Worm (Caenorhabditis elegans) whole organism, mixed stage, embryonic: ENCODE results near the gene ZK354.6.

Experiments
- M03D4.4 ChIP-seq: sonication (generic microtip); optimal IDR thresholded peaks from 2 replicates; lab custom pipeline; 2017; ENCODE audit warnings: mild to moderate bottlenecking, missing genetic modification characterization, missing compliant biosample characterization
- bed-3 ChIP-seq: fragments of 200-800 bp; sonication (Bioruptor generic); optimal IDR thresholded peaks from 3 replicates; lab custom pipeline; 2018; ENCODE audit warnings: mild to moderate bottlenecking, missing genetic modification characterization, moderate library complexity, missing compliant biosample characterization
- blmp-1 ChIP-seq: fragments of 150-350 bp; optimal IDR thresholded peaks from 2 replicates; lab custom pipeline; 2014; ENCODE audit warnings: missing biosample characterization, missing genetic modification characterization
- ceh-39 ChIP-seq: fragments of 150-350 bp; optimal IDR thresholded peaks from 2 replicates; lab custom pipeline; 2014; ENCODE audit warnings: missing biosample characterization, missing genetic modification characterization
- ceh-43 ChIP-seq: fragments of 200-800 bp; sonication (Bioruptor generic); optimal IDR thresholded peaks from 2 replicates; lab custom pipeline; 2018; ENCODE audit warnings: mild to moderate bottlenecking, missing genetic modification characterization, moderate library complexity, missing compliant biosample characterization
- ceh-83 ChIP-seq: fragments of 200-800 bp; sonication (Bioruptor generic); optimal IDR thresholded peaks from 2 replicates; lab custom pipeline; 2018; ENCODE audit warnings: mild to moderate bottlenecking, missing genetic modification characterization, missing compliant biosample characterization
- ces-1 ChIP-seq: fragments of 150-350 bp; optimal IDR thresholded peaks from 2 replicates; lab custom pipeline; 2014; ENCODE audit warnings: missing biosample characterization, missing genetic modification reagents, missing genetic modification characterization
- cnd-1 ChIP-seq: fragments of 200-800 bp; sonication (Bioruptor generic); optimal IDR thresholded peaks from 2 replicates; lab custom pipeline; 2018; ENCODE audit warnings: mild to moderate bottlenecking, missing genetic modification characterization, missing compliant biosample characterization
- drap-1 ChIP-seq: fragments of 200-800 bp; sonication (Bioruptor generic); optimal IDR thresholded peaks from 3 replicates; lab custom pipeline; 2018; ENCODE audit warnings: mild to moderate bottlenecking, missing genetic modification characterization, missing compliant biosample characterization
- elt-3 ChIP-seq: fragments of 150-350 bp; optimal IDR thresholded peaks from 2 replicates; lab custom pipeline; 2014; ENCODE audit warnings: missing biosample characterization, missing genetic modification characterization
- flh-1 ChIP-seq: fragments of 200-800 bp; sonication (Bioruptor generic); optimal IDR thresholded peaks from 2 replicates; lab custom pipeline; 2018; ENCODE audit warnings: mild to moderate bottlenecking, missing genetic modification characterization, moderate library complexity, missing compliant biosample characterization
- ham-2 ChIP-seq: fragments of 200-800 bp; sonication (Bioruptor generic); optimal IDR thresholded peaks from 2 replicates; lab custom pipeline; 2018; ENCODE audit warnings: mild to moderate bottlenecking, missing genetic modification characterization, missing compliant biosample characterization
- hlh-1 ChIP-seq: fragments of 150-350 bp; optimal IDR thresholded peaks from 2 replicates; lab custom pipeline; 2014; ENCODE audit warnings: missing biosample characterization, missing genetic modification reagents, missing genetic modification characterization
- lin-13 ChIP-seq: fragments of 150-350 bp; optimal IDR thresholded peaks from 2 replicates; lab custom pipeline; 2014; ENCODE audit warnings: missing biosample characterization, missing genetic modification characterization
- lin-32 ChIP-seq: fragments of 200-800 bp; sonication (Bioruptor generic); optimal IDR thresholded peaks from 2 replicates; lab custom pipeline; 2018; ENCODE audit warnings: mild to moderate bottlenecking, missing genetic modification characterization, missing compliant biosample characterization
- lsy-2 ChIP-seq: fragments of 150-350 bp; optimal IDR thresholded peaks from 2 replicates; lab custom pipeline; 2014; ENCODE audit warnings: missing biosample characterization, missing genetic modification characterization
- mab-5 ChIP-seq: fragments of 150-350 bp; optimal IDR thresholded peaks from 2 replicates; lab custom pipeline; 2014; ENCODE audit warnings: missing biosample characterization, missing genetic modification characterization
- mep-1 ChIP-seq: fragments of 150-350 bp; optimal IDR thresholded peaks from 2 replicates; lab custom pipeline; 2017; ENCODE audit warnings: missing biosample characterization, missing genetic modification reagents, missing genetic modification characterization, inconsistent platforms
- mls-2 ChIP-seq: sonication (generic microtip); optimal IDR thresholded peaks from 2 replicates; lab custom pipeline; 2016; ENCODE audit warnings: mild to moderate bottlenecking, missing genetic modification characterization, moderate library complexity, missing compliant biosample characterization
- nhr-12 ChIP-seq: fragments of 150-350 bp; optimal IDR thresholded peaks from 2 replicates; lab custom pipeline; 2014; ENCODE audit warnings: missing biosample characterization, missing genetic modification characterization
- nhr-2 ChIP-seq: fragments of 150-350 bp; optimal IDR thresholded peaks from 2 replicates; lab custom pipeline; 2014; ENCODE audit warnings: missing biosample characterization, missing genetic modification characterization
- nhr-237 ChIP-seq: fragments of 150-350 bp; optimal IDR thresholded peaks from 2 replicates; lab custom pipeline; 2014; ENCODE audit warnings: missing biosample characterization, missing genetic modification characterization
- nhr-28 ChIP-seq: fragments of 150-350 bp; optimal IDR thresholded peaks from 2 replicates; lab custom pipeline; 2014; ENCODE audit warnings: missing biosample characterization, missing genetic modification characterization
- nhr-76 ChIP-seq: sonication (generic microtip); optimal IDR thresholded peaks from 2 replicates; lab custom pipeline; 2017; ENCODE audit warnings: missing biosample characterization, missing genetic modification characterization
- pha-4 ChIP-seq: fragments of 150-350 bp; optimal IDR thresholded peaks from 2 replicates; lab custom pipeline; 2018; ENCODE audit warnings: missing biosample characterization, missing genetic modification reagents, missing genetic modification characterization
- sem-2 ChIP-seq: fragments of 200-800 bp; sonication (Bioruptor generic); optimal IDR thresholded peaks from 2 replicates; lab custom pipeline; 2018; ENCODE audit warnings: mild to moderate bottlenecking, missing genetic modification characterization, missing compliant biosample characterization
- snpc-4 ChIP-seq: fragments of 150-350 bp; optimal IDR thresholded peaks from 2 replicates; lab custom pipeline; 2014; ENCODE audit warnings: missing biosample characterization, missing genetic modification characterization
- sptf-1 ChIP-seq: sonication (generic microtip); optimal IDR thresholded peaks from 2 replicates; lab custom pipeline; 2017; ENCODE audit warnings: mild to moderate bottlenecking, missing genetic modification characterization, moderate library complexity, missing compliant biosample characterization
- tbx-8 ChIP-seq: fragments of 200-800 bp; sonication (Bioruptor generic); optimal IDR thresholded peaks from 2 replicates; lab custom pipeline; 2018; ENCODE audit warnings: mild to moderate bottlenecking, missing genetic modification characterization, moderate library complexity, missing compliant biosample characterization
- unc-120 ChIP-seq: sonication (generic microtip); optimal IDR thresholded peaks from 2 replicates; lab custom pipeline; 2017; ENCODE audit warnings: missing genetic modification characterization, missing compliant biosample characterization; ENCODE audit not compliant: poor library complexity, severe bottlenecking
- unc-39 ChIP-seq: fragments of 150-350 bp; optimal IDR thresholded peaks from 2 replicates; lab custom pipeline; 2014; ENCODE audit warnings: missing biosample characterization, missing genetic modification characterization
- unc-62 ChIP-seq: fragments of 150-350 bp; optimal IDR thresholded peaks from 2 replicates; lab custom pipeline; 2014; ENCODE audit warnings: missing biosample characterization, missing genetic modification reagents, missing genetic modification characterization
- ztf-11 ChIP-seq: fragments of 150-350 bp; optimal IDR thresholded peaks from 2 replicates; lab custom pipeline; 2014; ENCODE audit warnings: missing biosample characterization, missing genetic modification characterization

Gene ZK354.6

DNA sequence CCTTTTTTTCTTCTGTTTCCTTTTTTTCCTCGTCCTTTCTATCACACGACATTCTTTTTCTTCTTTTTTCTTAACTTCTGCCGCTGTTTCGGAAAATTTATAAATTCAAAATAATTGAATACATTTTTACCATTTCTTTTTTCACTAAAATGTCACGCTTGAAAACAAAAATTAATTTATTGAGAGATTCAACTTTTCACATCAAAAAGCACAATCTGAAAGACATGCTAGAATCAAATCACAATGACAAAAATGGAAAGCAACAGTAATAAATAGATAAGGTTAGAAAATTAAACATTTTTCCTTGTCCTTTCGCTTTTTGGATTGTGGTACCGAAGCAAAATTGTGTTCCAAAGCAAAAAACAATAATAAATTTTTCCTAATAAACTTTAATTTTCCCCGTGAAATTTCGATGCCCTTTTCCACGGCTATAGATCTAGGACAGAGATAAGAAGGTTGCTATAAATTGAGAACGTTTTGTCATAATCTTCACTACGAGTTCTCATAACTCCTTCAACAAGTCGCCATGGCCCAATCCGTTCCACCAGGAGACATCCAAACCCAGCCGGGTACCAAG is at the start of gene ZK354.6, which contains the start of gene msp-113:
ZK354.6 (minus strand) TSS at position 101 of the 577 bp plus-strand sequence.
msp-113 (plus strand) TSS at position 527 of the 577 bp plus-strand sequence.
- no peak for TF ChIP-seq nhr-12
- TF ChIP-seq mab-5 (tag; lab: Kevin White, UChicago), result no peak
- no peak for TF ChIP-seq ztf-11 (tag; lab: Kevin White, UChicago)
- TF ChIP-seq cnd-1 (tag; lab: Kevin White, UChicago), result no peak
- no peak for TF ChIP-seq nhr-28 (tag; lab: Kevin White, UChicago)
- no peak for TF ChIP-seq tbx-8 (GFP tag; lab: Kevin White, UChicago)
- TF ChIP-seq mep-1 (tag; lab: Kevin White, UChicago), result no peak
- TF ChIP-seq ceh-83 (GFP tag; lab: Kevin White, UChicago), result no peak
- TF ChIP-seq snpc-4 (tag; lab: Kevin White, UChicago), result no peak

DNA sequence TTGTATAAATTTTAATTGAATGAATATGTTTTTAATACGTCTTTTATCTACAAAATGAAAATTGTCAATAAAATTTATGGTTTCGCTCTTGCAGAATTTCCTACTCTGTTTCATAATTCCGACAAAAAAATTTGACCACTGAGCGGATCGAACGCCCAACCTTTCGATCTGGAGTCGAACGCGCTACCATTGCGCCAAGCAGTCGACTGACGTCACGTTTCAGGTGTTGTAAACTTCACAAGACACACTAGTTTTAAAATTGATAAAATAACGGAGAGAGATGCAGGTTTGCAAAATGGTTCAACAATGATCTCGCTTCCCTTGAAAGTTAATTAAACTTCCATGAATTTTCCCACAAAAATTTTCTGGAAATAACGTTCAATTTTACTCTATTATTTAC is 46.8 kb upstream of the ZK354.6 start:
- TF ChIP-seq mep-1 (tag; lab: Kevin White, UChicago) (no peak), lin-32 (GFP tag; lab: Kevin White, UChicago) (no peak), nhr-28 (tag; lab: Kevin White, UChicago) (no peak), blmp-1 (tag; lab: Kevin White, UChicago) (no peak), snpc-4 (tag; lab: Kevin White, UChicago) (no peak), M03D4.4 (tag; lab: Kevin White, UChicago) (no peak), ham-2 (no peak), bed-3 (GFP tag; lab: Kevin White, UChicago) (no peak), ceh-43 (GFP tag; lab: Kevin White, UChicago) (no peak), sptf-1 (tag; lab: Kevin White, UChicago) (no peak), unc-39 (no peak), mls-2 (tag; lab: Kevin White, UChicago) (no peak)

DNA sequence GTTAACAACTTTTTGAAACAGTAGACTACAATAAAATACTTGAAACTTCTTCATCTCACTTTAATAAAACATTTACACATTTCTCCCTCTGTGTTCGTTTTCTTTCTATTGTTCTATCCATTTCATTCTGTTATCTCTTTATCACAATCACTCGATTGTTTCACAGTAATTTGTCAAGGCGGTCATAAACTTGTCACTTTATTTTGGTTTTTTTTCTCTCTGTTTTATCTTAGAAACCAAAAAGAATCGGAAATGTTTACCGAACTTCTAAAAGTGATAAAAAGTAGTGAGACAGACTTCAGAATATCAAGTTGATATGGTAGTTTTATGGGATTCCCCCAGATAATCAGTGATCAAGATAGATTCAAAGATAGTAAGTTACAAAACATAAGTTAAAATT is 41.9 kb upstream of the ZK354.6 start, which contains the start of gene Y4C6B.2:
Y4C6B.2 (plus strand) TSS at position 320 of the 400 bp plus-strand sequence.
- TF ChIP-seq cnd-1 (tag; lab: Kevin White, UChicago), result no peak
- TF ChIP-seq ceh-39 (tag; lab: Kevin White, UChicago), result no peak
- TF ChIP-seq lsy-2 (tag; lab: Kevin White, UChicago), result no peak
- no peak for TF ChIP-seq ztf-11 (tag; lab: Kevin White, UChicago)
- no peak for TF ChIP-seq sem-2 (GFP tag; lab: Kevin White, UChicago)
- TF ChIP-seq pha-4 (tag; lab: Kevin White, UChicago), result no peak
- no peak for TF ChIP-seq hlh-1 (tag; lab: Kevin White, UChicago)
- no peak for TF ChIP-seq nhr-76
- no peak for TF ChIP-seq sptf-1 (tag; lab: Kevin White, UChicago)
- no peak for TF ChIP-seq mls-2 (tag; lab: Kevin White, UChicago)
- no peak for TF ChIP-seq bed-3 (GFP tag; lab: Kevin White, UChicago)
- TF ChIP-seq snpc-4 (tag; lab: Kevin White, UChicago), result no peak
- no peak for TF ChIP-seq elt-3 (tag; lab: Kevin White, UChicago)
- TF ChIP-seq lin-13 (tag; lab: Kevin White, UChicago), result no peak
- no peak for TF ChIP-seq nhr-2 (tag; lab: Kevin White, UChicago)
- TF ChIP-seq unc-120 (tag; lab: Kevin White, UChicago), result no peak
- TF ChIP-seq ham-2, result no peak
- TF ChIP-seq nhr-237 (tag; lab: Kevin White, UChicago), result no peak
- TF ChIP-seq unc-62 (GFP tag; lab: Kevin White, UChicago), result no peak

ce11 chrIV:5337649-5338048 is 40.3 kb upstream of the ZK354.6 start:
- no peak for TF ChIP-seq nhr-237 (tag; lab: Kevin White, UChicago)
- no peak for TF ChIP-seq flh-1
- no peak for TF ChIP-seq lin-32 (GFP tag; lab: Kevin White, UChicago)
- TF ChIP-seq ceh-83 (GFP tag; lab: Kevin White, UChicago), result no peak
- TF ChIP-seq drap-1, result no peak
- no peak for TF ChIP-seq mls-2 (tag; lab: Kevin White, UChicago)
- TF ChIP-seq nhr-76, result no peak
- TF ChIP-seq unc-39, result no peak
- TF ChIP-seq ces-1 (GFP tag; lab: Kevin White, UChicago), result no peak
